Fruit fly (Drosophila melanogaster) whole organism, adult: Measurements from ENCODE around the gene CG14017.
A peak's percentile ranks its signal among the peaks of the same experiment; 100 is the strongest.

ENCODE experiments used
- CG11617 ChIP-seq: fragments of 200-800 bp; sonication (Bioruptor generic); optimal IDR thresholded peaks from 2 replicates; lab custom pipeline; 2017; ENCODE audit warnings: mild to moderate bottlenecking, missing biosample characterization, missing genetic modification reagents, missing genetic modification characterization
- CG12768 ChIP-seq: fragments of 200-800 bp; sonication (Bioruptor generic); optimal IDR thresholded peaks from 2 replicates; lab custom pipeline; 2017; ENCODE audit warnings: missing biosample characterization, missing genetic modification characterization, mild to moderate bottlenecking, moderate library complexity, missing genetic modification reagents
- CG14711 ChIP-seq: fragments of 200-800 bp; sonication (Bioruptor generic); optimal IDR thresholded peaks from 2 replicates; lab custom pipeline; 2018; ENCODE audit warnings: missing biosample characterization, mild to moderate bottlenecking, missing genetic modification characterization, moderate library complexity
- CG1620 ChIP-seq: fragments of 200-800 bp; sonication (Bioruptor generic); optimal IDR thresholded peaks from 2 replicates; lab custom pipeline; 2016; ENCODE audit warnings: missing biosample characterization, missing genetic modification characterization
- CG33017 ChIP-seq: fragments of 200-800 bp; sonication (Bioruptor generic); optimal IDR thresholded peaks from 2 replicates; lab custom pipeline; 2018; ENCODE audit warnings: missing biosample characterization, mild to moderate bottlenecking, missing genetic modification characterization, moderate library complexity
- CG5204 ChIP-seq: fragments of 200-800 bp; sonication (Bioruptor generic); optimal IDR thresholded peaks from 2 replicates; lab custom pipeline; 2016; ENCODE audit warnings: missing biosample characterization, missing genetic modification characterization
- CG7045 ChIP-seq: fragments of 200-800 bp; sonication (Bioruptor generic); optimal IDR thresholded peaks from 2 replicates; lab custom pipeline; 2017; ENCODE audit warnings: missing biosample characterization, mild to moderate bottlenecking, missing genetic modification characterization
- CG7101 ChIP-seq: fragments of 200-800 bp; sonication (Bioruptor generic); optimal IDR thresholded peaks from 2 replicates; lab custom pipeline; 2018; ENCODE audit warnings: missing biosample characterization, mild to moderate bottlenecking, missing genetic modification characterization, moderate library complexity
- Clk ChIP-seq: fragments of 200-800 bp; sonication (Bioruptor generic); optimal IDR thresholded peaks from 2 replicates; lab custom pipeline; 2017; ENCODE audit warnings: missing biosample characterization, missing genetic modification characterization
- Crg-1 ChIP-seq: fragments of 200-800 bp; sonication (Bioruptor generic); optimal IDR thresholded peaks from 2 replicates; lab custom pipeline; 2016; ENCODE audit warnings: missing biosample characterization, missing genetic modification characterization
- Hr96 ChIP-seq: fragments of 200-800 bp; sonication (Bioruptor generic); optimal IDR thresholded peaks from 2 replicates; lab custom pipeline; 2016; ENCODE audit warnings: missing biosample characterization, missing genetic modification characterization
- Mnt ChIP-seq: fragments of 200-800 bp; sonication (Bioruptor generic); optimal IDR thresholded peaks from 2 replicates; lab custom pipeline; 2016; ENCODE audit warnings: missing biosample characterization, mild to moderate bottlenecking, missing genetic modification characterization
- bab1 ChIP-seq: fragments of 200-800 bp; sonication (Bioruptor generic); optimal IDR thresholded peaks from 3 replicates; lab custom pipeline; 2019; ENCODE audit warnings: missing biosample characterization, mild to moderate bottlenecking, missing genetic modification characterization, moderate library complexity
- cic ChIP-seq: fragments of 200-800 bp; sonication (Bioruptor generic); optimal IDR thresholded peaks from 2 replicates; lab custom pipeline; 2017; ENCODE audit warnings: missing biosample characterization, mild to moderate bottlenecking, missing genetic modification characterization, moderate library complexity
- cnc ChIP-seq, 2 experiments: fragments of >200 bp; optimal IDR thresholded peaks; 2 replicates each; lab custom pipeline; 2017
- kay ChIP-seq: fragments of 200-800 bp; sonication (Bioruptor generic); peaks from one replicate; lab custom pipeline; 2016; ENCODE audit warnings: missing biosample characterization, missing genetic modification characterization, borderline replicate concordance
- ovo ChIP-seq: fragments of 200-800 bp; sonication (Bioruptor generic); optimal IDR thresholded peaks from 2 replicates; lab custom pipeline; 2016; ENCODE audit warnings: missing biosample characterization, missing genetic modification characterization
- pad ChIP-seq: fragments of 200-800 bp; sonication (Bioruptor generic); optimal IDR thresholded peaks from 3 replicates; lab custom pipeline; 2017; ENCODE audit warnings: missing biosample characterization, missing genetic modification characterization, mild to moderate bottlenecking, moderate library complexity, missing genetic modification reagents
- tj ChIP-seq: fragments of 200-800 bp; sonication (Bioruptor generic); optimal IDR thresholded peaks from 3 replicates; lab custom pipeline; 2017; ENCODE audit warnings: missing biosample characterization, mild to moderate bottlenecking, missing genetic modification characterization, moderate library complexity
- toe ChIP-seq: fragments of 200-800 bp; sonication (Bioruptor generic); optimal IDR thresholded peaks from 2 replicates; lab custom pipeline; 2016; ENCODE audit warnings: missing biosample characterization, missing genetic modification characterization

CG14017 gene

DNA sequence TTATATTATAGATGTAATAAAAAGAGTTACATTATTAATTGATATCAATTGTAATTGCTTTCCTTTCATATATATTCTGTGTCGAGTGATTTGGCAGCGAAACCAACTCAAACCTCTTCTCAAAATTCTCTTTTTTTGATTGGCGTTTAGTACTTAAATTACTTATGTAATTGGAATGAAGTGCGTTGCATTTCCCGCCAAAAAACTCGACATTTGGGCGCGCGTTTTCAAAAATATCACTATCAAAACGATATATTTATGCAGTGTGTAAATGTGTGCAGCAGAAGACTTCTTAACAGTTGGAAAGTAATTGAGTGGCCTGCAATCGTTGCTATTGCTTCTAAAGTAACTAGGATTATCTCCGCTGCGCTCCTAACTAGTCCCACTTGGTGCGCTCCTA, 16.6 kb upstream of the CG14017 start:
- TF ChIP-seq CG7045 (GFP tag; lab: Kevin White, UChicago) (no peak), toe (GFP tag; lab: Kevin White, UChicago) (no peak), Crg-1 (GFP tag; lab: Kevin White, UChicago) (no peak), CG5204 (GFP tag; lab: Kevin White, UChicago) (no peak), CG33017 (tag; lab: Kevin White, UChicago) (no peak), CG7101 (no peak), CG14711 (tag; lab: Kevin White, UChicago) (no peak), CG12768 (GFP tag; lab: Kevin White, UChicago) (no peak), tj (GFP tag; lab: Kevin White, UChicago) (no peak), CG1620 (no peak), ovo (GFP tag; lab: Kevin White, UChicago) (no peak)

DNA sequence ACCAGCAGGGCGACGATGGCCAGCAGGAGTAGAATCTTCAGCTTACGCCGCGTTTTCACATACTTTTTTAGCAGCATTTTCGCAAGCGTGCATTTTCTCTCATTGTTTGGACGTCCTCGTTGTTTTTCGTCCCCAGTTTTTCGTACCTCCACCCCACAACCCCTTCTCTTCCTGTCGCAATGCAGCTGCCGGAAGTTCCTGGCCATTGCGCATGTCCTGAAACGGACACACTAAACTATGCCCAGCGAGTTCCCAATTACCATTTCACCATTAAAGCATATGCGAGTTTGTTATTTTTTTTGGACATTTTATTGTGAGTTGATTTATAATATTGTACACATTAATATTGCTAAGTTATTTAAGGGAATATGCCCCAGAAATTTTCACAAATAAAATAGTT, 14.7 kb upstream of the CG14017 start, which contains the start of gene CG14015:
Gene CG14015, minus strand, starts transcription at position 163 of the 400 bp plus-strand sequence.
- TF ChIP-seq cic (no peak), CG12768 (GFP tag; lab: Kevin White, UChicago) (no peak), CG33017 (tag; lab: Kevin White, UChicago) (no peak), pad (GFP tag; lab: Kevin White, UChicago) (no peak), CG14711 (tag; lab: Kevin White, UChicago) (no peak), ovo (GFP tag; lab: Kevin White, UChicago) (no peak), Crg-1 (GFP tag; lab: Kevin White, UChicago) (no peak), CG7045 (GFP tag; lab: Kevin White, UChicago) (no peak), Hr96 (GFP tag; lab: Kevin White, UChicago) (no peak)

dm6 chr2L:5541935-5542685, 11.6 kb upstream of the CG14017 start, which contains the start of the genes Hel25E and Lam:
TSS of gene Hel25E (minus strand) at chr2L:5542314.
TSS of gene Lam (plus strand) at chr2L:5542480.
- TF ChIP-seq Mnt: peak; percentile 56
- TF ChIP-seq tj (GFP tag; lab: Kevin White, UChicago): no peak
- TF ChIP-seq Clk: no peak
- no peak for TF ChIP-seq pad (GFP tag; lab: Kevin White, UChicago)
- no peak for TF ChIP-seq CG14711 (tag; lab: Kevin White, UChicago)
- peak; percentile 5 for TF ChIP-seq CG7101
- peak; percentile 40 for TF ChIP-seq CG11617

- TF ChIP-seq Clk (no peak), bab1 (no peak), cnc (optimal IDR thresholded peaks at IDR 0.05; lab: Kevin White, UChicago) (no peak), toe (GFP tag; lab: Kevin White, UChicago) (no peak), CG7045 (GFP tag; lab: Kevin White, UChicago) (peak; percentile 5), pad (GFP tag; lab: Kevin White, UChicago) (peak; percentile 97), CG33017 (tag; lab: Kevin White, UChicago) (no peak)
These were observed 10.7 kb upstream of the CG14017 start for dm6 chr2L:5542944-5543515.

DNA sequence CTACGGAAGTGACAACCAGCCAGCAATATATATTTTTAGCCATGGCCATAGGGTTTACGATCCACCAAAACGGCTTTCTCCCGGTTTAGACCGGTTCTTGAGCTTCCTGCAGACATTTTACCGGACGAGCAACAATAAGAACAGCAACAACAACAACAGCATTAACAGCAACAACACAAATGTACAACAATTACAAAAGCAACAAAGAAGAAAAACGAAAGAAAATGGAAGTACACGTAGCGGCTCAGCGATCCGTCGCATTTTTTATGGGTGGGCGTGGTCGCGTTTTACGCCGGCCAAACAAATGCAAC, 7.5 kb upstream of the CG14017 start:
- no peak for TF ChIP-seq CG12768 (GFP tag; lab: Kevin White, UChicago)
- no peak for TF ChIP-seq toe (GFP tag; lab: Kevin White, UChicago)
- no peak for TF ChIP-seq CG1620
- TF ChIP-seq kay: no peak
- TF ChIP-seq Mnt: no peak
- TF ChIP-seq CG5204 (GFP tag; lab: Kevin White, UChicago): no peak
- TF ChIP-seq CG11617: no peak

- TF ChIP-seq bab1 (peak; percentile 65), Hr96 (GFP tag; lab: Kevin White, UChicago) (no peak), tj (GFP tag; lab: Kevin White, UChicago) (no peak), toe (GFP tag; lab: Kevin White, UChicago) (no peak), CG1620 (no peak), CG7101 (peak; percentile 31), Clk (no peak), CG33017 (tag; lab: Kevin White, UChicago) (no peak), Mnt (no peak), CG11617 (peak; percentile 43), CG7045 (GFP tag; lab: Kevin White, UChicago) (peak; percentile 59), Crg-1 (GFP tag; lab: Kevin White, UChicago) (no peak), cic (no peak), CG12768 (GFP tag; lab: Kevin White, UChicago) (peak; percentile 36), kay (peak; percentile 87), CG14711 (tag; lab: Kevin White, UChicago) (peak; percentile 93), cnc (optimal IDR thresholded peaks at IDR 0.05; lab: Kevin White, UChicago) (peak in 1 of 2 experiments; percentile 21), ovo (GFP tag; lab: Kevin White, UChicago) (no peak), CG5204 (GFP tag; lab: Kevin White, UChicago) (peak; percentile 27), pad (GFP tag; lab: Kevin White, UChicago) (peak; percentile 31)
These were observed 7.0 kb upstream of the CG14017 start, which contains the start of gene Oscillin for dm6 chr2L:5546518-5547287. TSS of gene Oscillin (plus strand) at chr2L:5547086.
